Fruit fly (Drosophila melanogaster) whole organism, larva: ENCODE data around the gene ftz.

Experiments used
- noc ChIP-seq: fragments of 200-800 bp; sonication (Bioruptor generic); optimal IDR thresholded peaks from 3 replicates; lab custom pipeline; 2019; ENCODE audit warnings: missing biosample characterization, mild to moderate bottlenecking, missing genetic modification characterization, moderate library complexity

Gene ftz

DNA sequence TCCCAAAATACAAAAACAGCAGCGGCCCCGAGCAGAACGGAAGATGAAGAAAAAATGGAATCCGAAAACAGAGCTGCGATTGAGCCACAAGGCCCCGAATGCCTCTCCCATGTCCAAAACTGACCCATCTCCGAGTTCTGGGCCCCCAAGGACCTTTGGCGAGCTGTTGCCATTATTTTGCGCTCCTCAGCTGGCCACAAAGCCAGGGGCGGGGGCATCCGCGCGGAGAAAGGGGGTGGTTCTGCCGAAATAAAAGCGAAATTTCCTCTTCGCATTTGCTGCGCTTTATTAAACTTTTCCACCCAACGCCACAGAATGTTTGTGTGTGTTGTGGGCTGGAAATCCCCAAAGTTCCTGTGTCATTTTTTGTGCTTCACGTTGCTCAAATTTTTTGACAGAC lies 40.2 kb downstream of the ftz start:
- no peak for TF ChIP-seq noc (tag; lab: Kevin White, UChicago)

DNA sequence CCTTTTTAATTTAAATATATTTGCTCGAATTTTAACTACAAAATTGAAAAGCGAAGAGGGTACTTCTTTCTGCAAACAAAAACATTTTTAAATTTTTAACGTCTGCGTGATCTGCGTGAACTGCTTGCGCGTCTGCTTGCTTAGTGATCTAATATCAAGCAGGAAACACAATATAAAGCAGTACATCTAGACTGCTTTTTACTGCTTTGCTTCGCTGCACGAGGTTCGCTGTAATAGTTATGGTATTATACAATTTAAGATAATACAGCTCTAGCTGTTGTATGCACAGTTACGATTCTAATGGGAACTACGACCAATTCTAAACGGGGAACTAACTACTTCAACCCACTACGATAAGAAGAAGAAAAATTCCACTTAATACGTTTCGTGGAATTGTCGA lies 44.0 kb downstream of the ftz start:
- TF ChIP-seq noc (tag; lab: Kevin White, UChicago): no peak

DNA sequence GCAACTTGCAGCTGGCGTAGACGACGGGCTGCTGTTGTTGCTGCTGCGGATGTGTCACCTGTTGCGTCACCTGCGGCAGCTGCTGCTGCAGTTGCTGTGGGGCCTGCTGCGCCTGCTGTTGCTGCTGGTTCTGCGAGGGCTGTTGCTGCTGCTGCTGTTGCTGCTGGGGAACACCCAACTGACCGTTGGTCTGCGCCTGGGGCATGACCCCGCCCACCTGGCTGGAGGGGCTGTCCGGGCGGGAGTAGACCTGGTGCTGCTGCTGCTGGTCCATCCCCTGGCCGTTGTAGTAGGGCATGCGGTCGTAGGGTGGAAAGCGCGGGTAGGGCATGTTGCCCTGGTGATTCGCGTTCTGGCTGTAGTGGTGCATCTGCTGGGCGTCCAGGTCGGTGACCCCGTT lies 45.3 kb downstream of the ftz start:
- TF ChIP-seq noc (tag; lab: Kevin White, UChicago): no peak

DNA sequence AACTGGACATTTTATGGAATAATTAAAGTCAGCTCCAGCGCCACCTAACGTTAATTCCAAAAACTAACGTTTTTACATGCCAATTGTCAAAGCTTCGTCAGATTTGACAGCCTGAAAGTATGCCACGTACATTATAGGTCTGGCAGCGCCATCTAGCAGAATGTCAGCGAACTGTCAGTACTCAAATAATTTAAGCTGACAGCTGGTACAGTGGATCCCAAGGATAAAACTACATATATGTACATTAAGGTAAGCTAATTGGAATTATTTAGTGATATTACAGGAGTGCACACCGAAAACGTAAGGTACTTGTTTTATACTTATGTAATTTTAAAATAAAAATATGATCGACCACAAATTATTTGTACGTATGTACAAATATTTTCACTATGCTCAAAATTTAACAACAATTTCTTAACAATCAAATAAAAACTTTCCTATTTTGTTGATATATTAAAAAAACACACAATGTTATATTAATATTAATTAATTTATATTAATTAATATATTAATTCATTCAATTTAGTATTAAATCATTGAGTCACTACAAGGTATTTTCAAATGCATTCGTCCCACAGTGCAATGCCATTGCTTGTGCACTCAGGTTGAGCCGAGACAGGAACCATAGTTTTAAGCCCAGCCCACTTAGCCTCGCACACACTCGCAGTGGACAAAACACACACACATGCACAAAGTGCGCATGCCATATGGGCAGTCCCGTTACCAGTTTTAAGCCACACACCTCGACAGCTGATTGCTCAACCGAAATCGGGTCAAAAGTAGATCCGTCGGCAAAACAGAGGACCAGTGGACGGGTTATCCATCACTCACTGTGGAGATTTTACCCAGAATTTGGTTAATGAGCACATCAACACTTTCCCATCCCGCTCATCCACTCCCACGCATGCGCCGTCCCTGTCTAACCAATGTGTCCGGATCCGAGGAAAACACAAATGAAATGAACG lies 48.4 kb downstream of the ftz start:
- peak; percentile 57 for TF ChIP-seq noc (tag; lab: Kevin White, UChicago)

DNA sequence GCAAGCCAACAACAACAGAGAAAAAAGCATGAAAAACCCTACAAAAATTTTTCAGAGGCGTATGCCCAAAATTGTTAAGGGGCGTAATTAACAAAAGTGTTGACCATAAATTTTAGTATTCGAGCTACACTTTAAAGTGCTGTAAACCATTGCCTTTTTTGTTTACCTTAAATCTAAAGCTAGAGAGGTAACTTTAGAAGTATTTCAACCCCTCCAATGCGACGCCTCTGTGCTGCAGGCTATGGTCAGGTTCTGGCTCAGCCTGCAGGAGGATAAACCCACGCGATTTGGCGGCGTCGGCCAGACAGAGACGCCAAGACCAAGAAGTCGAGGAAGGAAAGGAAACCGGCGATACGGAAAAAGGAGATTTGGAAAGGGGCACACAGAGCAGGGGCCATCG lies 50.3 kb downstream of the ftz start:
- TF ChIP-seq noc (tag; lab: Kevin White, UChicago): no peak
